Fruit fly (Drosophila melanogaster): ENCODE data around the gene BBS8.
A peak's percentile ranks its signal among the peaks of the same experiment; 100 is the strongest.

Gene BBS8

DNA sequence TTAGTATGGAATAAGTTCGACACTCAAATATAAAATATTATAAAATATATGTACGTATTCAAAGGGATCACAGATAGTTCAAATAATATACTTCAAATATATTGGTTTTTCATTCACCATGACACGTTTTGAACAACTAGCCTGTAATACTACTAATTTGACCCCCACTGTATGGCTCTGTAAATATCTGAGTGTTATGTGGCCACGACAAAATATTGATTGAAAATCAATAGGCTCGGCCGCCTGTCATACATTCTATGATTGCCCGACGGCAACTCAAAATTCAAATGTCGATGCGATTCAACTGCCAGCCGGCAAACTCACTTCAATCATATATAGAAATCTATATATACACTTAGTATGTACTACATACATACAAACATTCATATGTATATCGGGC, 47.2 kb downstream of the BBS8 start (continued):
- TF ChIP-seq CG17359 (tag; optimal IDR thresholded peaks at IDR 0.05) (peak; percentile 27), CG16863 (GFP tag; optimal IDR thresholded peaks at IDR 0.05) (no peak), Gsc (GFP tag; IDR thresholded peaks at IDR 0.05) (no peak), CG33213 (GFP tag; optimal IDR thresholded peaks at IDR 0.05) (no peak), CG15601 (tag; optimal IDR thresholded peaks at IDR 0.05) (peak; percentile 31), CG3281 (GFP tag; optimal IDR thresholded peaks at IDR 0.05) (no peak), CG1603 (tag; optimal IDR thresholded peaks at IDR 0.05) (peak; percentile 48), bsh (GFP tag; optimal IDR thresholded peaks at IDR 0.05) (peak in 1 of 2 experiments; percentile 70), CG31224 (GFP tag; IDR thresholded peaks at IDR 0.05) (no peak), CG12299 (tag; optimal IDR thresholded peaks at IDR 0.05) (peak; percentile 7), CG2678 (tag; optimal IDR thresholded peaks at IDR 0.05) (peak; percentile 28), CG4707 (GFP tag; optimal IDR thresholded peaks at IDR 0.05) (peak; percentile 26), Deaf1 (tag; optimal IDR thresholded peaks at IDR 0.05) (peak; percentile 46), toy (GFP tag; IDR thresholded peaks at IDR 0.05) (no peak), pita (GFP tag; optimal IDR thresholded peaks at IDR 0.05) (no peak), CG13894 (tag; optimal IDR thresholded peaks at IDR 0.05) (no peak), psq (GFP tag; optimal IDR thresholded peaks at IDR 0.05) (no peak), HmgD (GFP tag; optimal IDR thresholded peaks at IDR 0.05) (no peak), mam (GFP tag; optimal IDR thresholded peaks at IDR 0.05) (no peak), wek (GFP tag; optimal IDR thresholded peaks at IDR 0.05) (peak; percentile 7), CG43689 (GFP tag; IDR thresholded peaks at IDR 0.05) (0 out of 2 replicates have a peak, but pooled peaks have one; percentile 13), stc (GFP tag; IDR thresholded peaks at IDR 0.05) (peak; percentile 14; the same call in 1 of the 2 replicates), CG10209 (GFP tag; optimal IDR thresholded peaks at IDR 0.05) (peak; percentile 41), insv (GFP tag; optimal IDR thresholded peaks at IDR 0.05) (no peak), lab (GFP tag; optimal IDR thresholded peaks at IDR 0.05) (no peak), usp (GFP tag; optimal IDR thresholded peaks at IDR 0.05) (no peak), ATbp (GFP tag; optimal IDR thresholded peaks at IDR 0.05) (peak; percentile 60), fd64A (GFP tag; optimal IDR thresholded peaks at IDR 0.05) (peak; percentile 35), Sox102F (GFP tag; optimal IDR thresholded peaks at IDR 0.05) (peak; percentile 41), CG4820 (GFP tag; optimal IDR thresholded peaks at IDR 0.05) (no peak), gcm (GFP tag; optimal IDR thresholded peaks at IDR 0.05) (peak; percentile 24), CG15073 (GFP tag; optimal IDR thresholded peaks at IDR 0.05) (peak; percentile 38), Rfx (GFP tag; IDR thresholded peaks at IDR 0.05) (0 out of 2 replicates have a peak, but pooled peaks have one; percentile 4)

DNA sequence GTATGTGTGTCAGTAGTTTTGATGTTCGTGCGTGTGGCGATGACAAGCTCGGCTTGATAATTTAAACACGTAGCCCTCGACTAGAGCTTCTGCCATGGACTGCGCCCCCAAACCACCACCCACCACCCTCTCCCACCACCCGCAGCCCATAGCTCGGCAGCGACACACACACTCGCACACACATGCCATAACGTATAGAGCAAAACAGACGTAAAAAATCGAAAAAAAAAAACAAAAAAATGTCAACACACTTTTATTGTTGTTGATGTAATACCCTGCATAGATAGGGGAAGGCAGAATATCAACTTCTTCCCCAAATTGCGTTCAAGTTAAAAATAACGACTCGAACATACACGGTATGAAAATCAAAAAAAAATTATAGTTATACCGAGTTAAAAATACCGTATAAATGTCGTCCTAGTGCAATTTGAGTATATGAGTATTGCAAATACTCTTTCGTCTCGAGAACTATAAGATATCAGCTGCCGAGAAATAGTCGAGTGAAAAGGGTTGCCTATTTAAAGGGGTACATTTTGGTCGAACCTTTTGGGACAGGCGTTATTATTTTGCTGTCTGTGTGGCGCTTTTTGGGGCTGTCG, 47.8 kb downstream of the BBS8 start:
- TF ChIP-seq CG10321 (GFP tag; IDR thresholded peaks at IDR 0.05) (peak; percentile 18; the same call in 1 of the 2 replicates), CG7745 (tag; optimal IDR thresholded peaks at IDR 0.05) (no peak), CrebB (tag; optimal IDR thresholded peaks at IDR 0.05) (no peak), eyg (GFP tag; optimal IDR thresholded peaks at IDR 0.05) (peak; percentile 87), jigr1 (GFP tag; IDR thresholded peaks at IDR 0.05) (peak; percentile 70; the same call in 1 of the 3 replicates), slp2 (GFP tag; optimal IDR thresholded peaks at IDR 0.05) (peak; percentile 84), Dref (GFP tag; IDR thresholded peaks at IDR 0.05) (no peak), btn (GFP tag; optimal IDR thresholded peaks at IDR 0.05) (peak; percentile 71), Scr (GFP tag; IDR thresholded peaks at IDR 0.05; ENCODE audit: partially characterized antibody) (no peak), unc-4 (GFP tag; IDR thresholded peaks at IDR 0.05; ENCODE audit: partially characterized antibody) (no peak), dm (GFP tag; optimal IDR thresholded peaks at IDR 0.05) (peak; percentile 18), Bgb (GFP tag; IDR thresholded peaks at IDR 0.05; ENCODE audit: partially characterized antibody) (no peak), CG32532 (GFP tag; IDR thresholded peaks at IDR 0.05) (peak; percentile 59; the same call in 1 of the 2 replicates), CG12071 (GFP tag; optimal IDR thresholded peaks at IDR 0.05) (peak; percentile 36), MTF-1 (GFP tag; optimal IDR thresholded peaks at IDR 0.05; ENCODE audit: borderline replicate concordance) (no peak), CG12104 (GFP tag; optimal IDR thresholded peaks at IDR 0.05) (peak; percentile 58), CG4404 (GFP tag; IDR thresholded peaks at IDR 0.05) (peak; percentile 40), twi (tag; optimal IDR thresholded peaks at IDR 0.05) (no peak)
